Fruit fly (Drosophila melanogaster): ENCODE data around the gene Tsp66A.

- TF ChIP-seq Blimp-1 (GFP tag; optimal IDR thresholded peaks at IDR 0.05) (no peak), CG7368 (GFP tag; optimal IDR thresholded peaks at IDR 0.05) (no peak), CG8319 (GFP tag; optimal IDR thresholded peaks at IDR 0.05) (no peak), CG11762 (GFP tag; optimal IDR thresholded peaks at IDR 0.05; ENCODE audit: insufficient read depth) (no peak), topi (GFP tag; optimal IDR thresholded peaks at IDR 0.05) (no peak)
Measured at dm6 chr3L:7475270-7475669, 10.0 kb downstream of the Tsp66A start, which contains the start of gene CG43292.
